Fruit fly (Drosophila melanogaster): ENCODE measurements around the gene bc10.

Gene bc10

DNA sequence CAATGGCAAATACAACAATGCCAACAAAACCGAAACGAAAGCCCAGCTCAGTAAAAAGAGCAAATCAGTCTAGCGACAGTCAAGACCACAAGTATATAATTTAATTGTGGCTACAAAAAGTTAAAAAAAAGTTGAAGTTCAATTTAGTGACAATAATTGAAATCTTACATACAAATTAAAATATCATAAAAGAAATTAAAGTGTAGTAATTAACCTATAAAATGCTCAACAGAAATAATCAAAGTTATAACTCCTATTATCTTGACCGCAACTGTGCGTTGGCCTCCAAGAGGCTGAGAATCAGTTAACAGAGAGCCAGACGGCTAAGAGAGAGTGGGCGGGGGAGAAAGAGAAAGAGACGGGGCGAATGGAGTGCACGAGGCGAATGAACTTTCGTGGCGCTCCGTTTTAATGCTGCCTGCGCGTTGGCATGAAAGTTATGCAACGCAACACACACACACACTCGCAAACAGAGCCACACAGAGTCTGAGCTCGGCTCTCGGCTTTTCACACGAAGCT is 46.8 kb downstream of the bc10 start (continued):
- TF ChIP-seq Bteb2 (GFP tag; optimal IDR thresholded peaks at IDR 0.05) (peak; percentile 69), Max (GFP tag; optimal IDR thresholded peaks at IDR 0.05) (peak; percentile 63), Opbp (GFP tag; IDR thresholded peaks at IDR 0.05; ENCODE audit: partially characterized antibody) (no peak), CG34376 (GFP tag; optimal IDR thresholded peaks at IDR 0.05) (no peak), CG10959 (GFP tag; IDR thresholded peaks at IDR 0.05) (peak; percentile 57), Adf1 (GFP tag; IDR thresholded peaks at IDR 0.05) (no peak), oc (tag; optimal IDR thresholded peaks at IDR 0.05) (peak; percentile 86), pros (GFP tag; optimal IDR thresholded peaks at IDR 0.05) (peak; percentile 74), mam (GFP tag; optimal IDR thresholded peaks at IDR 0.05) (no peak), Scr (GFP tag; IDR thresholded peaks at IDR 0.05; ENCODE audit: partially characterized antibody) (no peak), wek (GFP tag; optimal IDR thresholded peaks at IDR 0.05) (peak; percentile 56), CG13287 (GFP tag; IDR thresholded peaks at IDR 0.05; ENCODE audit: partially characterized antibody) (no peak), Chrac-16 (GFP tag; optimal IDR thresholded peaks at IDR 0.05) (peak; percentile 64), Lim3 (GFP tag; IDR thresholded peaks at IDR 0.05) (no peak), CG3838 (GFP tag; optimal IDR thresholded peaks at IDR 0.05) (peak; percentile 48), CG10431 (GFP tag; optimal IDR thresholded peaks at IDR 0.05) (peak; percentile 76), CG4328 (GFP tag; optimal IDR thresholded peaks at IDR 0.05) (peak; percentile 55), salm (tag; optimal IDR thresholded peaks at IDR 0.05) (peak; percentile 85), sd (tag; optimal IDR thresholded peaks at IDR 0.05) (peak; percentile 52), Gsc (GFP tag; IDR thresholded peaks at IDR 0.05) (no peak), CG12219 (GFP tag; optimal IDR thresholded peaks at IDR 0.05) (peak; percentile 83), twi (tag; optimal IDR thresholded peaks at IDR 0.05) (peak; percentile 83), NFAT (GFP tag; IDR thresholded peaks at IDR 0.05) (no peak), Ssrp (tag; optimal IDR thresholded peaks at IDR 0.05) (peak; percentile 85), slp2 (GFP tag; optimal IDR thresholded peaks at IDR 0.05) (no peak), hb (GFP tag; IDR thresholded peaks at IDR 0.05; ENCODE audit: partially characterized antibody) (no peak), pita (GFP tag; optimal IDR thresholded peaks at IDR 0.05) (no peak), CG4360 (GFP tag; IDR thresholded peaks at IDR 0.05) (0 out of 2 replicates have a peak, but pooled peaks have one; percentile 25), stc (GFP tag; IDR thresholded peaks at IDR 0.05) (peak; percentile 89), Hmr (GFP tag; optimal IDR thresholded peaks at IDR 0.05) (peak; percentile 58), zf30C (GFP tag; optimal IDR thresholded peaks at IDR 0.05) (no peak), CG7839 (tag; optimal IDR thresholded peaks at IDR 0.05) (peak; percentile 82), CG15269 (tag; optimal IDR thresholded peaks at IDR 0.05) (peak; percentile 82), Rx (GFP tag; IDR thresholded peaks at IDR 0.05) (0 out of 2 replicates have a peak, but pooled peaks have one; percentile 31), dm (GFP tag; optimal IDR thresholded peaks at IDR 0.05) (peak; percentile 39), maf-S (GFP tag; optimal IDR thresholded peaks at IDR 0.05) (no peak), CG6791 (GFP tag; IDR thresholded peaks at IDR 0.05; ENCODE audit: partially characterized antibody) (no peak), E2f1 (GFP tag; IDR thresholded peaks at IDR 0.05) (peak; percentile 77), CG3995 (GFP tag; optimal IDR thresholded peaks at IDR 0.05) (no peak), usp (GFP tag; optimal IDR thresholded peaks at IDR 0.05) (no peak), gfzf (GFP tag; optimal IDR thresholded peaks at IDR 0.05) (no peak), abd-A (tag; optimal IDR thresholded peaks at IDR 0.05) (peak; percentile 17), CTCF (GFP tag; optimal IDR thresholded peaks at IDR 0.05) (peak; percentile 41), bigmax (GFP tag; optimal IDR thresholded peaks at IDR 0.05) (no peak), Hr39 (optimal IDR thresholded peaks at IDR 0.05) (no peak), pfk (GFP tag; optimal IDR thresholded peaks at IDR 0.05) (no peak), ERR (GFP tag; optimal IDR thresholded peaks at IDR 0.05) (no peak), onecut (GFP tag; IDR thresholded peaks at IDR 0.05) (peak; percentile 72), CrebB (tag; optimal IDR thresholded peaks at IDR 0.05) (peak; percentile 76), CG14965 (GFP tag; optimal IDR thresholded peaks at IDR 0.05; ENCODE audit: borderline replicate concordance) (no peak), CG30431 (GFP tag; optimal IDR thresholded peaks at IDR 0.05) (peak; percentile 45)
